Worm (Caenorhabditis elegans) whole organism, late embryonic: ENCODE measurements around the gene fzy-1.

Experiments used
- K02D7.2 ChIP-seq: sonication (generic microtip); optimal IDR thresholded peaks from 2 replicates; lab custom pipeline; 2017; ENCODE audit warnings: mild to moderate bottlenecking, missing genetic modification characterization, missing compliant biosample characterization
- ama-1 ChIP-seq: fragments of 150-350 bp; optimal IDR thresholded peaks from 2 replicates; lab custom pipeline; 2014
- ets-4 ChIP-seq: sonication (generic microtip); optimal IDR thresholded peaks from 2 replicates; lab custom pipeline; 2016; ENCODE audit warnings: missing genetic modification characterization, missing compliant biosample characterization
- eyg-1 ChIP-seq: sonication (generic microtip); optimal IDR thresholded peaks from 2 replicates; lab custom pipeline; 2016; ENCODE audit warnings: missing genotype, missing genetic modification characterization, missing compliant biosample characterization
- fkh-10 ChIP-seq: fragments of 150-350 bp; optimal IDR thresholded peaks from 2 replicates; lab custom pipeline; 2014; ENCODE audit warnings: missing biosample characterization, missing genetic modification reagents, missing genetic modification characterization
- hlh-30 ChIP-seq: sonication (generic microtip); optimal IDR thresholded peaks from 2 replicates; lab custom pipeline; 2017; ENCODE audit warnings: antibody characterized with exemption, missing genetic modification characterization, missing compliant biosample characterization; ENCODE audit not compliant: insufficient read depth
- mec-3 ChIP-seq: sonication (generic microtip); optimal IDR thresholded peaks from 2 replicates; lab custom pipeline; 2016; ENCODE audit warnings: borderline replicate concordance, missing genetic modification characterization, missing compliant biosample characterization
- nhr-11 ChIP-seq: fragments of 150-350 bp; optimal IDR thresholded peaks from 2 replicates; lab custom pipeline; 2014; ENCODE audit warnings: missing biosample characterization, missing genetic modification characterization
- pat-9 ChIP-seq: fragments of 200-800 bp; sonication (Bioruptor generic); optimal IDR thresholded peaks from 2 replicates; lab custom pipeline; 2018; ENCODE audit warnings: mild to moderate bottlenecking, missing genetic modification characterization, moderate library complexity, missing compliant biosample characterization
- pha-4 ChIP-seq: fragments of 150-350 bp; optimal IDR thresholded peaks from 2 replicates; lab custom pipeline; 2018; ENCODE audit warnings: missing biosample characterization, missing genetic modification reagents, missing genetic modification characterization
- pqm-1 ChIP-seq: sonication (generic microtip); optimal IDR thresholded peaks from 2 replicates; lab custom pipeline; 2016; ENCODE audit warnings: missing genetic modification characterization, missing compliant biosample characterization

DNA sequence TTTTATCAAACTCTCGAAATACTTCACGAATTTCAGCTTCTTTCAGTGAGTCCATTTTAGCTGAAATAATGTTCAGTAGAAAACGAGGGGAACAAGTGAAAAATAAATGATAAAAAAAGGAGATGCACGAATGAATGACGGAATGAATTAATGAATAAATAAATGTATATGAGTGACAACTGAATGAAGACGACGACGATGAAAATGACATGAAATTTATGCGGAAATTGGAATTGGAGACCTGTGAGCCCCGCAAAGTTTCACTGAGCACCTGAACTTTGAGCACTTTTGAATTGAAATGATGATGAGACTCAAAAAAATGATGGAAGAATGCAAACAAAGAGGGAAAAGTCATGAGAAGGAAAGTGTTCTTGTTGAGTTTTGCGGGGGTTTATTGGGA, 18.6 kb upstream of the fzy-1 start, which contains the start of gene cal-8:
- TF ChIP-seq pha-4 (tag; lab: Kevin White, UChicago) (no peak), ama-1 (lab: Kevin White, UChicago) (no peak), mec-3 (tag; lab: Kevin White, UChicago) (no peak), hlh-30 (tag; lab: Kevin White, UChicago) (no peak), nhr-11 (tag; lab: Kevin White, UChicago) (no peak), pqm-1 (no peak), ets-4 (tag; lab: Kevin White, UChicago) (no peak), K02D7.2 (tag; lab: Kevin White, UChicago) (no peak), fkh-10 (GFP tag; lab: Kevin White, UChicago) (no peak), pat-9 (tag; lab: Kevin White, UChicago) (no peak), eyg-1 (tag; lab: Kevin White, UChicago) (no peak)
